Worm (Caenorhabditis elegans) whole organism, early embryonic: ENCODE data around the gene F52G3.1.
A peak's percentile ranks its signal among the peaks of the same experiment; 100 is the strongest.

Experiments used
- B0310.2 ChIP-seq: sonication (generic microtip); optimal IDR thresholded peaks from 2 replicates; lab custom pipeline; 2016; ENCODE audit warnings: mild to moderate bottlenecking, missing genetic modification characterization, missing compliant biosample characterization
- F13C5.2 ChIP-seq: sonication (generic microtip); optimal IDR thresholded peaks from 2 replicates; lab custom pipeline; 2017; ENCODE audit warnings: mild to moderate bottlenecking, missing genetic modification characterization, inconsistent platforms, missing compliant biosample characterization
- aly-1 ChIP-seq: sonication (generic microtip); optimal IDR thresholded peaks from 2 replicates; lab custom pipeline; 2016; ENCODE audit warnings: missing genetic modification characterization, missing compliant biosample characterization
- ama-1 ChIP-seq: fragments of 150-350 bp; optimal IDR thresholded peaks from 2 replicates; lab custom pipeline; 2014
- ceh-13 ChIP-seq: fragments of 200-800 bp; sonication (Bioruptor generic); optimal IDR thresholded peaks from 2 replicates; lab custom pipeline; 2018; ENCODE audit warnings: mild to moderate bottlenecking, missing genetic modification characterization, missing compliant biosample characterization
- ceh-36 ChIP-seq: sonication (generic microtip); optimal IDR thresholded peaks from 2 replicates; lab custom pipeline; 2016; ENCODE audit warnings: missing genetic modification characterization, inconsistent platforms, missing compliant biosample characterization
- ets-7 ChIP-seq: sonication (generic microtip); optimal IDR thresholded peaks from 2 replicates; lab custom pipeline; 2016; ENCODE audit warnings: missing genotype, missing genetic modification characterization, missing compliant biosample characterization
- flt-1 ChIP-seq: fragments of 200-800 bp; sonication (Bioruptor generic); IDR thresholded peaks from 2 replicates; pipeline ENCODE4 v1.3.6; 2022; ENCODE audit warnings: missing genetic modification characterization, missing compliant biosample characterization
- hmbx-1 ChIP-seq: sonication (generic microtip); optimal IDR thresholded peaks from 2 replicates; lab custom pipeline; 2016; ENCODE audit warnings: mild to moderate bottlenecking, missing genetic modification characterization, missing compliant biosample characterization
- hmg-4 ChIP-seq: fragments of 200-800 bp; sonication (Bioruptor generic); optimal IDR thresholded peaks from 2 replicates; lab custom pipeline; 2018; ENCODE audit warnings: mild to moderate bottlenecking, missing genetic modification characterization, missing compliant biosample characterization
- hnd-1 ChIP-seq: sonication (generic microtip); optimal IDR thresholded peaks from 2 replicates; lab custom pipeline; 2016; ENCODE audit warnings: missing genetic modification characterization, missing compliant biosample characterization
- pes-1 ChIP-seq: fragments of 200-800 bp; sonication (Bioruptor generic); IDR thresholded peaks from 2 replicates; pipeline ENCODE4 v1.3.6; 2022; ENCODE audit warnings: missing genetic modification reagents, missing genetic modification characterization, missing compliant biosample characterization
- scrt-1 ChIP-seq: fragments of 200-800 bp; sonication (Bioruptor generic); IDR thresholded peaks from 2 replicates; pipeline ENCODE4 v1.3.6; 2022; ENCODE audit warnings: missing genetic modification characterization, missing compliant biosample characterization
- sea-1 ChIP-seq: fragments of 200-800 bp; sonication (Bioruptor generic); conservative IDR thresholded peaks from 2 replicates; pipeline ENCODE4 v1.3.6; 2022; ENCODE audit warnings: missing genetic modification characterization, missing compliant biosample characterization
- tbx-11 ChIP-seq: fragments of 200-800 bp; sonication (Bioruptor generic); IDR thresholded peaks from 2 replicates; pipeline ENCODE4 v1.3.6; 2022; ENCODE audit warnings: missing genetic modification characterization, missing compliant biosample characterization
- tbx-37 ChIP-seq: fragments of 200-800 bp; sonication (Bioruptor generic); conservative IDR thresholded peaks from 2 replicates; pipeline ENCODE4 v1.3.6; 2022; ENCODE audit warnings: missing genetic modification reagents, missing genetic modification characterization, missing compliant biosample characterization
- tra-4 ChIP-seq: sonication (generic microtip); optimal IDR thresholded peaks from 2 replicates; lab custom pipeline; 2017; ENCODE audit warnings: missing genetic modification characterization, missing compliant biosample characterization

Gene F52G3.1

DNA sequence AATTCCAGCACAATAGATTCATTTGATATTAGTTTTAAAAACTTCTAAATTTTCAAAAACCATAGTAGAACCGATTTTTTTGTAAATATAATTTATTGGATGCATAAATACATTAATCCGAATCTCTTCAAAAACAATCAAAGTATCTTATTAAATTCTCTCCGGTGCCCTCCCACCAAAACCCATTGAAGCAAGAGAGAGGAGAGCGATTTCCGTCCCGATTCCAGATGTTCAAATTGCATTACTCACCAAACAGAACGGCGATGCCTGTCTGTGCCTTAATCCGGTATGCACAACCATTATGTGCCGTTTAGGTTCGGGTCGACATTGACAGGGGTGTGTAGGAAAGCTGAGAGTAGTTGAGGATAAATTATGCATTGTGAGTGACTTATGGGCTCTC, 3.3 kb upstream of the F52G3.1 start:
- TF ChIP-seq hmbx-1 (tag; lab: Kevin White, UChicago) (no peak), hnd-1 (no peak), F13C5.2 (tag; lab: Kevin White, UChicago) (no peak), aly-1 (tag; lab: Kevin White, UChicago) (no peak), ama-1 (no peak), ets-7 (tag; lab: Kevin White, UChicago) (no peak), scrt-1 (GFP tag; lab: Robert Waterston, UW) (no peak), tbx-37 (GFP tag; lab: Robert Waterston, UW) (no peak), hmg-4 (GFP tag; lab: Kevin White, UChicago) (no peak), ceh-13 (no peak), tbx-11 (no peak), tra-4 (tag; lab: Kevin White, UChicago) (no peak), flt-1 (GFP tag; lab: Robert Waterston, UW) (no peak), B0310.2 (no peak), sea-1 (GFP tag; lab: Robert Waterston, UW) (no peak), pes-1 (GFP tag; lab: Robert Waterston, UW) (no peak)

DNA sequence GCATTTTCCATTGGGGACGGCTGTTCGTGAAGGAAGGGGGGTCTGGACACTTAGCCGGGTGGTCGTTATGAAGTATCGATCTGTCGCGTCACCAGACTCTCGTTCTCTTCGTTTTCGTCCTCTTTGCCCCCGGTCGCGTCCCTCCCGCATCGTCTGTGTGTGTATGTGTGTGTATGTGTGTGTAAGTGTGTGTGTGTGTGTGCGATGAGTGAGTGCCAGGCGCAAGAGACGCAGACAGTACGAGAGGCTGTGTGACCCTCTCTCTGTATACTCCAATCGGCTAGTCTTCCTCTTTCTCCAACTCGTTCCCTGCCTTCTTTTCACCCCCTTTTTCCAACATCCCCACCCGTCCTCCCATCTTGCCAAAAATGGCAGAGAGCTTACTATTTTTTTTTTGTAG, 2.3 kb upstream of the F52G3.1 start:
- TF ChIP-seq ceh-13 (no peak), ama-1 (no peak), sea-1 (GFP tag; lab: Robert Waterston, UW) (0 out of 2 replicates have a peak, but pooled peaks have one; percentile 38), hnd-1 (no peak), tra-4 (tag; lab: Kevin White, UChicago) (no peak), tbx-37 (GFP tag; lab: Robert Waterston, UW) (no peak), F13C5.2 (tag; lab: Kevin White, UChicago) (peak; percentile 80), B0310.2 (peak; percentile 38), flt-1 (GFP tag; lab: Robert Waterston, UW) (peak; percentile 28; the same call in 1 of the 2 replicates), pes-1 (GFP tag; lab: Robert Waterston, UW) (peak; percentile 12; the same call in 1 of the 2 replicates), ceh-36 (tag; lab: Kevin White, UChicago) (no peak), ets-7 (tag; lab: Kevin White, UChicago) (peak; percentile 32), aly-1 (tag; lab: Kevin White, UChicago) (peak; percentile 54), hmbx-1 (tag; lab: Kevin White, UChicago) (no peak), scrt-1 (GFP tag; lab: Robert Waterston, UW) (0 out of 2 replicates have a peak, but pooled peaks have one; percentile 53), hmg-4 (GFP tag; lab: Kevin White, UChicago) (peak; percentile 89)

DNA sequence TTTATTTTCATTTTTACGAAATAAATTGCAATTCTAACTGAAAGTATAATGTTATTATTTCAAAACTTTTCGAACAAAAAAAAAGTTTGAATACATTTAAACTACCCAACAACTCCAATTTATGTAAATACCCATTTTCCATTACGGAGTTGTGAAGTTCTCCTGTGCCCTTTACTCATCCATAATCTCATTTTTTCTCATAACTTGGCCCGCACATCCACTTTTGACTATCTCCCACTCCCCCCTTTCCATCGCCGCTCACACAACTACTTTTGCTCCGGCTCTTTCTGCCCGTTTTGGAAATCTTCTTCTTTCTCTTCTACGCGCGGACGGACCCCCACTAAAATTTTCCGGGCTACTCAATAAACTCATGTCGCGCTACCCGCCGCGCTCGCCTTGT, 1.0 kb upstream of the F52G3.1 start:
- TF ChIP-seq pes-1 (GFP tag; lab: Robert Waterston, UW) (no peak), ets-7 (tag; lab: Kevin White, UChicago) (no peak), ama-1 (no peak), hnd-1 (no peak), hmg-4 (GFP tag; lab: Kevin White, UChicago) (no peak), B0310.2 (no peak), scrt-1 (GFP tag; lab: Robert Waterston, UW) (no peak), hmbx-1 (tag; lab: Kevin White, UChicago) (no peak), F13C5.2 (tag; lab: Kevin White, UChicago) (no peak), tbx-11 (no peak), aly-1 (tag; lab: Kevin White, UChicago) (no peak), sea-1 (GFP tag; lab: Robert Waterston, UW) (no peak), ceh-36 (tag; lab: Kevin White, UChicago) (no peak), ceh-13 (no peak), flt-1 (GFP tag; lab: Robert Waterston, UW) (no peak), tra-4 (tag; lab: Kevin White, UChicago) (no peak), tbx-37 (GFP tag; lab: Robert Waterston, UW) (no peak)

DNA sequence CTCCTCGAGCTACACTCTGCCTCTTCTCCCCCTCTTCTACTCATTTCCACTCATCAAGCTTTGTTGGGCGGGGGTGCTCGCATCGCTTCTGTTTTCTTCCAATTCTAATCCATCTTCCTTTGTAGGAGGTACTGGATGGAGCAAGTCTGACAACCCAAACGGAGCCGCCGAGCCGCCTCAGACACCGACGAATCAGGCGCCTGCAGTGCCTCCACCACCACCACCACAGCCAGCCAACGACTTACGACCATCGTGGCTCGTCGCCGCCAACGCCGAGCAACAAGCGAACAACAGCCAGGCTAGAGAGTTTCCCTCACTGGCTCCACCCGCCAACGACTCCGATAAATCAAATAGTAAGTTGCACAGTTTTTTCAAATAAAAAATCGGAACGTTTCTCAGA, 2.2 kb downstream of the F52G3.1 start:
- TF ChIP-seq tbx-37 (GFP tag; lab: Robert Waterston, UW) (no peak), hnd-1 (no peak), sea-1 (GFP tag; lab: Robert Waterston, UW) (no peak), aly-1 (tag; lab: Kevin White, UChicago) (no peak), tbx-11 (no peak), ama-1 (no peak), hmbx-1 (tag; lab: Kevin White, UChicago) (no peak), ceh-13 (no peak)

DNA sequence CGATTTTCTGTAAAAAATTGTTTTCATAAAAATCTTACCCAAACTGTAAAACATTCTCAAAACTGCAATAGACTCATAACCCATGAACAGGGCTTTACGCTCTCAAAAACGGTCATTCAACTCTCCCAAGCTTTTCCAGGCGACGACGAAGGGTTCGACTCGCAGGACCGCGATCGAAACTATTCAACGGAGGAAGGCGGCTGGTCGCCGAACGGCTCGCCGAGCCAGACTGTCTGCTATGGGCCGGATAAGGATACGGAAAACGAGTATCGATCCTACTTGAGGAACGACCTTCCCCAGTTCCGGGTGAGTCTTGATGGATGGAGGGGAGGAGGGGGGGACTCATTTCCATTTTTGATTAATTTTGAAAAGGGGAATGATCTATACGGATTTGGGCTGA, 4.1 kb downstream of the F52G3.1 start:
- no peak for TF ChIP-seq ama-1
- no peak for TF ChIP-seq aly-1 (tag; lab: Kevin White, UChicago)
- TF ChIP-seq flt-1 (GFP tag; lab: Robert Waterston, UW) = no peak
- no peak for TF ChIP-seq ceh-36 (tag; lab: Kevin White, UChicago)
- TF ChIP-seq B0310.2 = no peak
- TF ChIP-seq tbx-37 (GFP tag; lab: Robert Waterston, UW) = no peak
- TF ChIP-seq sea-1 (GFP tag; lab: Robert Waterston, UW) = no peak
- no peak for TF ChIP-seq F13C5.2 (tag; lab: Kevin White, UChicago)
- TF ChIP-seq pes-1 (GFP tag; lab: Robert Waterston, UW) = no peak
- no peak for TF ChIP-seq tra-4 (tag; lab: Kevin White, UChicago)
- no peak for TF ChIP-seq tbx-11
- TF ChIP-seq hmg-4 (GFP tag; lab: Kevin White, UChicago) = no peak
- no peak for TF ChIP-seq ceh-13
- no peak for TF ChIP-seq ets-7 (tag; lab: Kevin White, UChicago)
- no peak for TF ChIP-seq scrt-1 (GFP tag; lab: Robert Waterston, UW)
- no peak for TF ChIP-seq hmbx-1 (tag; lab: Kevin White, UChicago)
- TF ChIP-seq hnd-1 = no peak

DNA sequence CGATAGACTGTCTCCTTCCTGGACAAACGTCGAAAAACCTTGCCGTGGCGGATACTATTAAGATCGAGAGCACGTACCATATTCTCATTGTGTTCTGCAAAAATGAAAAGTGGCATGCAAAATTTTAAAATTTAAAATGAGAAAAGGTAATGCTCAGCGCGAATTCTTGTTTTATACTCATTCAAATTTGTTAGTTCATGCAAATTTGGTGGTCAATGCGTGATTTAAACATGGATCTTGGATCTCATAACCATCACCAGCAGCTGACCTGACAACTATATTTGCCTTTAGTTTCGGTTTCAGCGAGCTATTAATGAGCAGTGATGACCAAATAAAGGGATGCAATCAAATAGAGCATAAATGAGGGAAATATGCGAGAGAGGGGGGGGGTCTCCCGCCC, 12.4 kb downstream of the F52G3.1 start, which contains the start of gene F52G3.5:
F52G3.5 (minus strand) TSS at position 101 of the 400 bp plus-strand sequence.
- TF ChIP-seq pes-1 (GFP tag; lab: Robert Waterston, UW) = no peak
- no peak for TF ChIP-seq tbx-11
- TF ChIP-seq ama-1 = no peak
- no peak for TF ChIP-seq aly-1 (tag; lab: Kevin White, UChicago)
- no peak for TF ChIP-seq hmg-4 (GFP tag; lab: Kevin White, UChicago)
- no peak for TF ChIP-seq B0310.2
- TF ChIP-seq F13C5.2 (tag; lab: Kevin White, UChicago) = no peak
- no peak for TF ChIP-seq hnd-1
- TF ChIP-seq ceh-13 = no peak

DNA sequence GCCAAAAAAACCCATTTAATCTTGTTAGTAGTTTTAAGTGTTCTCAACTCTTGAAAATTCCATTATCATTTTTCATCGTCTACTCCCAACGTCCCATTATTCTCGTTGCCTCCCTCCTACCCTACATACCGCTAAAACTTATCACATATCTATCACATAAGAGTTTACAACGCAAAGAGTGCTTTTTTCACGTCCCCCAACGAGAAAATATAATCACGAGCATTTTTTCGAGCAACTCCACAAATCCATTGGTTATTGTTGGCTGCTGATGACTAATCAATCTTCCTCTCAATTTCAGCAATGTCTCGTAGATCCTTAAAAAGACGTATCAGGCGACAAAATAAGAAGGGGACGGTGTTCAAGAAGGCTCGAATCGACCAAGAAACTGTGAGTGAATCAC, 14.6 kb downstream of the F52G3.1 start, which contains the start of gene mbl-1:
mbl-1 (plus strand) TSS at position 301 of the 400 bp plus-strand sequence.
- TF ChIP-seq tbx-37 (GFP tag; lab: Robert Waterston, UW) (no peak), flt-1 (GFP tag; lab: Robert Waterston, UW) (no peak), scrt-1 (GFP tag; lab: Robert Waterston, UW) (no peak), hnd-1 (no peak), ceh-36 (tag; lab: Kevin White, UChicago) (no peak), ceh-13 (no peak), B0310.2 (no peak), ets-7 (tag; lab: Kevin White, UChicago) (no peak), aly-1 (tag; lab: Kevin White, UChicago) (no peak), hmg-4 (GFP tag; lab: Kevin White, UChicago) (no peak), sea-1 (GFP tag; lab: Robert Waterston, UW) (no peak), hmbx-1 (tag; lab: Kevin White, UChicago) (no peak), pes-1 (GFP tag; lab: Robert Waterston, UW) (no peak)
